Comparison of ENCODE assay signal across 4 worm cellular contexts in genomic region chrII:14055717-14056116, ce11.
TF ChIP-seq lines count a peak whose summit lies in the region.

No protein-coding gene starts in this region.

TF ChIP-seq in whole organism, L1 larva, 84 proteins besides CTCF, POLR2A, EP300 and RAD21:
- TF ChIP-seq efl-1 (optimal IDR thresholded peaks at IDR 0.05; lab: Kevin White, UChicago) (no peak), efl-1 (GFP tag; optimal IDR thresholded peaks at IDR 0.05 in 1 of 2; lab: Kevin White, UChicago) (peak in 1 of 2 experiments; percentile 83), tlp-1 (tag; optimal IDR thresholded peaks at IDR 0.05; lab: Kevin White, UChicago) (no peak), nhr-28 (tag; optimal IDR thresholded peaks at IDR 0.05; lab: Kevin White, UChicago) (no peak), ces-1 (GFP tag; optimal IDR thresholded peaks at IDR 0.05; lab: Kevin White, UChicago) (no peak), nhr-76 (tag; optimal IDR thresholded peaks at IDR 0.05; lab: Kevin White, UChicago) (no peak), nhr-77 (tag; optimal IDR thresholded peaks at IDR 0.05; lab: Kevin White, UChicago) (no peak), fkh-8 (tag; optimal IDR thresholded peaks at IDR 0.05; lab: Kevin White, UChicago) (no peak), pag-3 (tag; optimal IDR thresholded peaks at IDR 0.05; lab: Kevin White, UChicago; ENCODE audit: borderline replicate concordance, insufficient read depth) (no peak), pax-3 (tag; optimal IDR thresholded peaks at IDR 0.05; lab: Kevin White, UChicago) (no peak), vab-15 (tag; optimal IDR thresholded peaks at IDR 0.05; lab: Kevin White, UChicago) (no peak), elt-2 (tag; optimal IDR thresholded peaks at IDR 0.05; lab: Kevin White, UChicago) (peak; percentile 69)

TF ChIP-seq in whole organism, L2 larva, 48 proteins besides CTCF, POLR2A, EP300 and RAD21:
- TF ChIP-seq lin-11 (tag; optimal IDR thresholded peaks at IDR 0.05; lab: Kevin White, UChicago) (no peak), nhr-129 (tag; optimal IDR thresholded peaks at IDR 0.05; lab: Kevin White, UChicago) (no peak), Y55F3AM.14 (GFP tag; optimal IDR thresholded peaks at IDR 0.05; lab: Kevin White, UChicago) (no peak), F13H6.1 (tag; optimal IDR thresholded peaks at IDR 0.05; lab: Kevin White, UChicago) (no peak), sem-4 (tag; optimal IDR thresholded peaks at IDR 0.05; lab: Kevin White, UChicago) (no peak), sma-9 (GFP tag; optimal IDR thresholded peaks at IDR 0.05; lab: Kevin White, UChicago) (peak; percentile 2), sma-9 (tag; optimal IDR thresholded peaks at IDR 0.05; lab: Kevin White, UChicago) (no peak), skn-1 (tag; optimal IDR thresholded peaks at IDR 0.05; lab: Kevin White, UChicago) (no peak), ztf-11 (tag; optimal IDR thresholded peaks at IDR 0.05; lab: Kevin White, UChicago) (no peak), mbf-1 (tag; optimal IDR thresholded peaks at IDR 0.05; lab: Kevin White, UChicago) (no peak), mab-5 (tag; optimal IDR thresholded peaks at IDR 0.05; lab: Kevin White, UChicago) (no peak), fos-1 (tag; optimal IDR thresholded peaks at IDR 0.05; lab: Kevin White, UChicago) (peak; percentile 88), lin-13 (GFP tag; optimal IDR thresholded peaks at IDR 0.05; lab: Kevin White, UChicago) (no peak), lin-39 (tag; optimal IDR thresholded peaks at IDR 0.05; lab: Kevin White, UChicago) (no peak)

TF ChIP-seq in whole organism, L3 larva, 47 proteins besides CTCF, POLR2A, EP300 and RAD21:
- TF ChIP-seq elt-2 (tag; optimal IDR thresholded peaks at IDR 0.05; lab: Kevin White, UChicago) (peak; percentile 74), skn-1 (tag; optimal IDR thresholded peaks at IDR 0.05; lab: Kevin White, UChicago) (no peak), nhr-43 (tag; optimal IDR thresholded peaks at IDR 0.05; lab: Kevin White, UChicago; ENCODE audit: poor library complexity, severe bottlenecking) (no peak), nhr-28 (tag; optimal IDR thresholded peaks at IDR 0.05; lab: Kevin White, UChicago) (no peak), nhr-237 (tag; optimal IDR thresholded peaks at IDR 0.05; lab: Kevin White, UChicago) (no peak), ceh-82 (tag; optimal IDR thresholded peaks at IDR 0.05; lab: Kevin White, UChicago) (no peak), ceh-16 (tag; optimal IDR thresholded peaks at IDR 0.05; lab: Kevin White, UChicago) (no peak), pqm-1 (tag; optimal IDR thresholded peaks at IDR 0.05; lab: Kevin White, UChicago) (peak; percentile 48), lsy-12 (tag; optimal IDR thresholded peaks at IDR 0.05; lab: Kevin White, UChicago) (no peak), hmg-11 (tag; optimal IDR thresholded peaks at IDR 0.05; lab: Kevin White, UChicago) (no peak)

TF ChIP-seq in whole organism, L4 larva, 104 proteins besides CTCF, POLR2A, EP300 and RAD21:
- TF ChIP-seq F26F4.8 (GFP tag; conservative IDR thresholded peaks at IDR 0.05; lab: Robert Waterston, UW) (no peak), aha-1 (tag; lab: Kevin White, UChicago) (peak; percentile 61), lim-7 (GFP tag; IDR thresholded peaks at IDR 0.05; lab: Robert Waterston, UW) (no peak), nhr-28 (tag; optimal IDR thresholded peaks at IDR 0.05; lab: Kevin White, UChicago) (peak; percentile 46), nhr-77 (tag; optimal IDR thresholded peaks at IDR 0.05; lab: Kevin White, UChicago) (peak; percentile 38), dmd-6 (GFP tag; IDR thresholded peaks at IDR 0.05; lab: Robert Waterston, UW) (peak; percentile 39; the same call in 1 of the 2 replicates), pqm-1 (tag; optimal IDR thresholded peaks at IDR 0.05; lab: Kevin White, UChicago) (peak; percentile 75), dve-1 (tag; optimal IDR thresholded peaks at IDR 0.05; lab: Kevin White, UChicago; ENCODE audit: insufficient read depth) (peak; percentile 37), daf-16 (GFP tag; optimal IDR thresholded peaks at IDR 0.05; lab: Kevin White, UChicago) (no peak), daf-16 (tag; optimal IDR thresholded peaks at IDR 0.05; lab: Kevin White, UChicago) (peak; percentile 33), dpl-1 (GFP tag; optimal IDR thresholded peaks at IDR 0.05; lab: Kevin White, UChicago) (no peak)
TF ChIP-seq in whole organism, L4 larva: peak in this region for 7.

Comparison
In these comparisons a context has a peak if more than half of its experiments do, and no peak if none do; other contexts are left out.
1. Of the 29 proteins assayed by ChIP-seq in both whole organism, L4 larva and whole organism, L1 larva: peak only in whole organism, L4 larva: aha-1, nhr-28, nhr-77 and pqm-1; only in whole organism, L1 larva: none; in both: none; in neither: 25.